Worm (Caenorhabditis elegans): Measurements from ENCODE around the gene Y47D7A.9.

ce11 chrV:4401865-4402264 lies 21.9 kb downstream of the Y47D7A.9 start, which contains the start of gene F13A2.5:
- TF ChIP-seq nhr-77 (tag; optimal IDR thresholded peaks at IDR 0.05) = no peak
- TF ChIP-seq ceh-28 (tag; optimal IDR thresholded peaks at IDR 0.05) = no peak
- TF ChIP-seq lin-39 (tag; optimal IDR thresholded peaks at IDR 0.05) = no peak
- no peak for TF ChIP-seq mep-1 (tag; optimal IDR thresholded peaks at IDR 0.05)
- TF ChIP-seq ztf-11 (tag; optimal IDR thresholded peaks at IDR 0.05) = no peak
- no peak for TF ChIP-seq jun-1 (tag; optimal IDR thresholded peaks at IDR 0.05)
- no peak for TF ChIP-seq mdl-1 (tag; optimal IDR thresholded peaks at IDR 0.05)
- no peak for TF ChIP-seq egl-27 (tag; optimal IDR thresholded peaks at IDR 0.05)
- no peak for TF ChIP-seq daf-12 (tag; optimal IDR thresholded peaks at IDR 0.05)
- no peak for TF ChIP-seq nhr-237 (tag; optimal IDR thresholded peaks at IDR 0.05)
- TF ChIP-seq zip-11 (GFP tag; IDR thresholded peaks at IDR 0.05) = no peak
- no peak for TF ChIP-seq ctbp-1 (GFP tag; IDR thresholded peaks at IDR 0.05)

Data from whole organism, L4 larva.